Worm (Caenorhabditis elegans) whole organism, L3 larva: ENCODE results near the gene npp-25.

Source experiments
- nhr-23 ChIP-seq: fragments of 150-350 bp; optimal IDR thresholded peaks from 2 replicates; lab custom pipeline; 2014; ENCODE audit warnings: missing biosample characterization, missing genetic modification reagents, missing genetic modification characterization
- sea-2 ChIP-seq: fragments of 150-350 bp; sonication (generic microtip); optimal IDR thresholded peaks from 4 replicates; lab custom pipeline; 2014; ENCODE audit warnings: missing biosample characterization, missing genetic modification reagents, missing genetic modification characterization

DNA sequence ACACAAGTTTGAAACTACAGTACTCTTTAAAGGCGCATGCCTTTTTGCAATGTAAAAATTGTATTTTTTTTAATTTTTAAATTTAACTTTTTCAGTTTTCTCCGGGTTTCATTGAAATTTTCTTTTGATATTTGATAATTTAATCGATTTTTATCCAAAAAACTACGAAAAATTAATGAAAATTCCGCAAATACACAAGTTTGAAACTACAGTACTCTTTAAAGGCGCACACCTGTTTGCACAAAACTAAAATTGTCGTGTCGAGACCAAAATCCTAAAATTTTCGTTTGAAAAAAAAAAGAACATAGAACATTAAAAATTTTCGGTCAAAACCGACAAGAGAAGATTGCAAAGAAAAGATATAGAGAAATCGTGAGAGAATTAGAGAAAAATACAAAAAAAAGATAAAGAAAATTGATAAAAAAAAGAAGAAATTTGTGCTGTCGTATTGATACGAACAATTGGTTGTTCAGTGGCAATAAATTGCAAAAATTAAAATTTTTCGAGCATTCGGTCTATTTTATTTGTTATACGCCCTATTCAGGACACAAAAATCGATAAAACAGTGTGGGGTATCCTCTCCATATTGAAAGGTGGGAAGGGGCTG is 41.7 kb upstream of the npp-25 start:
- no peak for TF ChIP-seq sea-2 (GFP tag; lab: Kevin White, UChicago)
- no peak for TF ChIP-seq nhr-23 (tag; lab: Kevin White, UChicago)
